Fruit fly (Drosophila melanogaster): ENCODE data around the gene Rab11.

Rab11 gene

dm6 chr3R:21107907-21108591 is 3.2 kb upstream of the Rab11 start, which contains the start of the genes Sec15 and rtet:
TSS of gene Sec15 (minus strand) at chr3R:21107972.
TSS of gene rtet (plus strand) at chr3R:21108446.
- TF ChIP-seq CG12391 (tag; optimal IDR thresholded peaks at IDR 0.05) (peak; percentile 77), CG17328 (GFP tag; IDR thresholded peaks at IDR 0.05) (peak; percentile 18; the same call in 1 of the 2 replicates), CG11504 (tag; optimal IDR thresholded peaks at IDR 0.05) (no peak), CG8089 (GFP tag; optimal IDR thresholded peaks at IDR 0.05) (peak; percentile 17), cwo (GFP tag; optimal IDR thresholded peaks at IDR 0.05) (peak; percentile 39), HLH3B (GFP tag; IDR thresholded peaks at IDR 0.05) (peak; percentile 38; the same call in 1 of the 2 replicates), Abd-B (GFP tag; optimal IDR thresholded peaks at IDR 0.05) (peak; percentile 35), CG34422 (GFP tag; IDR thresholded peaks at IDR 0.05) (peak; percentile 30; the same call in 2 of the 3 replicates), Ada2b (GFP tag; IDR thresholded peaks at IDR 0.05) (peak; percentile 41; the same call in 1 of the 2 replicates), CG15514 (GFP tag; optimal IDR thresholded peaks at IDR 0.05) (peak; percentile 61), CG2712 (tag; optimal IDR thresholded peaks at IDR 0.05) (peak; percentile 72), Bgb (GFP tag; IDR thresholded peaks at IDR 0.05; ENCODE audit: partially characterized antibody) (peak; percentile 34), dpn (GFP tag; optimal IDR thresholded peaks at IDR 0.05) (peak in 1 of 2 experiments; percentile 72), CG13287 (GFP tag; IDR thresholded peaks at IDR 0.05; ENCODE audit: partially characterized antibody) (peak; percentile 77), twi (tag; optimal IDR thresholded peaks at IDR 0.05) (peak; percentile 47), stwl (tag; optimal IDR thresholded peaks at IDR 0.05) (peak; percentile 44), fu2 (GFP tag; optimal IDR thresholded peaks at IDR 0.05) (peak; percentile 5), CG3726 (GFP tag; IDR thresholded peaks at IDR 0.05) (no peak), inv (GFP tag; IDR thresholded peaks at IDR 0.05; ENCODE audit: partially characterized antibody) (peak; percentile 48), tna (GFP tag; IDR thresholded peaks at IDR 0.05; ENCODE audit: partially characterized antibody) (peak; percentile 24), CG11093 (GFP tag; IDR thresholded peaks at IDR 0.05) (no peak), D19A (tag; optimal IDR thresholded peaks at IDR 0.05) (no peak), CG14050 (GFP tag; IDR thresholded peaks at IDR 0.05) (peak; percentile 13; the same call in 1 of the 3 replicates), HLH54F (GFP tag; optimal IDR thresholded peaks at IDR 0.05) (peak; percentile 40), CG9876 (GFP tag; optimal IDR thresholded peaks at IDR 0.05) (peak; percentile 21), ranshi (GFP tag; IDR thresholded peaks at IDR 0.05) (0 out of 2 replicates have a peak, but pooled peaks have one; percentile 24), kni (GFP tag; optimal IDR thresholded peaks at IDR 0.05) (peak; percentile 10), Meics (GFP tag; optimal IDR thresholded peaks at IDR 0.05) (peak; percentile 62), CG8281 (tag; optimal IDR thresholded peaks at IDR 0.05) (no peak), usp (GFP tag; optimal IDR thresholded peaks at IDR 0.05) (no peak), CG10267 (tag; optimal IDR thresholded peaks at IDR 0.05) (peak; percentile 60), btn (GFP tag; optimal IDR thresholded peaks at IDR 0.05) (no peak), fd64A (GFP tag; optimal IDR thresholded peaks at IDR 0.05) (no peak), CG7357 (GFP tag; IDR thresholded peaks at IDR 0.05) (no peak), wdn (GFP tag; IDR thresholded peaks at IDR 0.05) (0 out of 2 replicates have a peak, but pooled peaks have one; percentile 11), CG7786 (GFP tag; optimal IDR thresholded peaks at IDR 0.05) (peak; percentile 35), CG2116 (GFP tag; optimal IDR thresholded peaks at IDR 0.05) (peak; percentile 70), zfh1 (GFP tag; IDR thresholded peaks at IDR 0.05) (peak; percentile 48; the same call in 2 of the 3 replicates), mld (GFP tag; IDR thresholded peaks at IDR 0.05; ENCODE audit: partially characterized antibody) (peak; percentile 46; the same call in 1 of the 3 replicates), sima (GFP tag; optimal IDR thresholded peaks at IDR 0.05) (no peak), CG6272 (GFP tag; IDR thresholded peaks at IDR 0.05) (peak; percentile 64), CG3838 (GFP tag; optimal IDR thresholded peaks at IDR 0.05) (no peak), Hr78 (GFP tag; optimal IDR thresholded peaks at IDR 0.05) (no peak), MBD-R2 (GFP tag; IDR thresholded peaks at IDR 0.05) (peak; percentile 78), sens (GFP tag) (peak; percentile 84), Oaz (GFP tag; IDR thresholded peaks at IDR 0.05) (0 out of 2 replicates have a peak, but pooled peaks have one; percentile 17), CG16813 (GFP tag; IDR thresholded peaks at IDR 0.05; ENCODE audit: partially characterized antibody) (peak; percentile 65), MESR4 (GFP tag; optimal IDR thresholded peaks at IDR 0.05) (peak; percentile 4)

Data from whole organism, embryonic.